Fruit fly (Drosophila melanogaster) whole organism, prepupa: ENCODE results near the gene Pcif1.

Experiments
- Blimp-1 ChIP-seq: fragments of 200-800 bp; sonication (Bioruptor generic); optimal IDR thresholded peaks from 3 replicates; lab custom pipeline; 2017; ENCODE audit warnings: missing biosample characterization, missing genetic modification characterization, mild to moderate bottlenecking, moderate library complexity, missing genetic modification reagents
- CG10631 ChIP-seq: fragments of 200-800 bp; sonication (Bioruptor generic); optimal IDR thresholded peaks from 2 replicates; lab custom pipeline; 2016; ENCODE audit warnings: missing biosample characterization, missing genetic modification characterization
- CG11294 ChIP-seq: fragments of 200-800 bp; sonication (Bioruptor generic); IDR thresholded peaks from 2 replicates; pipeline ENCODE4 v1.3.6; 2022; ENCODE audit warnings: missing biosample characterization, missing genetic modification characterization
- CG11902 ChIP-seq: fragments of 200-800 bp; sonication (Bioruptor generic); optimal IDR thresholded peaks from 3 replicates; lab custom pipeline; 2016; ENCODE audit warnings: missing biosample characterization, missing genetic modification characterization
- CG15336 ChIP-seq: fragments of 200-800 bp; sonication (Bioruptor generic); IDR thresholded peaks from 2 replicates; pipeline ENCODE4 v1.3.6; 2022; ENCODE audit warnings: missing biosample characterization, missing genetic modification characterization
- CG1621 ChIP-seq: fragments of 200-800 bp; sonication (Bioruptor generic); optimal IDR thresholded peaks from 3 replicates; lab custom pipeline; 2018; ENCODE audit warnings: missing biosample characterization, mild to moderate bottlenecking, missing genetic modification characterization
- CG3032 ChIP-seq: fragments of 200-800 bp; optimal IDR thresholded peaks from 2 replicates; lab custom pipeline; 2019; ENCODE audit warnings: missing biosample characterization, mild to moderate bottlenecking, missing genetic modification characterization, moderate library complexity
- CG31627 ChIP-seq: fragments of 200-800 bp; sonication (Bioruptor generic); optimal IDR thresholded peaks from 3 replicates; lab custom pipeline; 2016; ENCODE audit warnings: missing biosample characterization, missing genetic modification characterization
- CG34406 ChIP-seq: fragments of 200-800 bp; sonication (Bioruptor generic); optimal IDR thresholded peaks from 3 replicates; lab custom pipeline; 2016; ENCODE audit warnings: missing biosample characterization, missing genetic modification characterization
- CG3919 ChIP-seq: fragments of 200-800 bp; sonication (Bioruptor generic); optimal IDR thresholded peaks from 3 replicates; lab custom pipeline; 2016; ENCODE audit warnings: missing biosample characterization, missing genetic modification characterization
- CG6163 ChIP-seq: fragments of 200-800 bp; sonication (Bioruptor generic); IDR thresholded peaks from 3 replicates; pipeline ENCODE4 v1.3.6; 2022; ENCODE audit warnings: missing biosample characterization, missing genetic modification characterization
- CG6276 ChIP-seq: fragments of 200-800 bp; sonication (Bioruptor generic); optimal IDR thresholded peaks from 2 replicates; lab custom pipeline; 2017; ENCODE audit warnings: missing biosample characterization, mild to moderate bottlenecking, missing genetic modification characterization
- CG6792 ChIP-seq: fragments of 200-800 bp; sonication (Bioruptor generic); optimal IDR thresholded peaks from 3 replicates; lab custom pipeline; 2016; ENCODE audit warnings: missing biosample characterization, missing genetic modification characterization
- CG6808 ChIP-seq: fragments of 200-800 bp; sonication (Bioruptor generic); optimal IDR thresholded peaks from 3 replicates; lab custom pipeline; 2017; ENCODE audit warnings: missing biosample characterization, missing genetic modification characterization, mild to moderate bottlenecking, moderate library complexity, missing genetic modification reagents
- CG6854 ChIP-seq: fragments of 200-800 bp; sonication (Bioruptor generic); optimal IDR thresholded peaks from 2 replicates; lab custom pipeline; 2017; ENCODE audit warnings: missing biosample characterization, mild to moderate bottlenecking, missing genetic modification characterization
- CG7368 ChIP-seq: fragments of 200-800 bp; sonication (Bioruptor generic); optimal IDR thresholded peaks from 3 replicates; lab custom pipeline; 2016; ENCODE audit warnings: missing biosample characterization, missing genetic modification characterization
- CG8119 ChIP-seq: fragments of 200-800 bp; sonication (Bioruptor generic); IDR thresholded peaks from 3 replicates; pipeline ENCODE4 v1.3.6; 2022; ENCODE audit warnings: missing biosample characterization, missing genetic modification characterization
- CG8632 ChIP-seq: fragments of 200-800 bp; sonication (Bioruptor generic); optimal IDR thresholded peaks from 3 replicates; lab custom pipeline; 2016; ENCODE audit warnings: missing biosample characterization, missing genetic modification characterization
- Eip75B ChIP-seq: fragments of 200-800 bp; sonication (Bioruptor generic); optimal IDR thresholded peaks from 3 replicates; lab custom pipeline; 2016; ENCODE audit warnings: missing biosample characterization, missing genetic modification characterization
- Eip78C ChIP-seq: fragments of 200-800 bp; sonication (Bioruptor generic); peaks from one replicate; lab custom pipeline; 2016; ENCODE audit warnings: missing biosample characterization, missing genetic modification characterization
- Eip93F ChIP-seq: fragments of 200-800 bp; sonication (Bioruptor generic); optimal IDR thresholded peaks from 2 replicates; lab custom pipeline; 2016; ENCODE audit warnings: missing biosample characterization, mild to moderate bottlenecking, missing genetic modification characterization
- Ets96B ChIP-seq: fragments of 200-800 bp; optimal IDR thresholded peaks from 2 replicates; lab custom pipeline; 2019; ENCODE audit warnings: missing biosample characterization, mild to moderate bottlenecking, missing genetic modification characterization, moderate library complexity
- Gug ChIP-seq: fragments of 200-800 bp; sonication (Bioruptor generic); IDR thresholded peaks from 2 replicates; pipeline ENCODE4 v1.3.6; 2022; ENCODE audit warnings: missing biosample characterization, missing genetic modification characterization
- Hr38 ChIP-seq: sonication (Bioruptor generic); optimal IDR thresholded peaks from 2 replicates; lab custom pipeline; 2016; ENCODE audit warnings: missing biosample characterization, missing genetic modification characterization
- Hr4 ChIP-seq: fragments of 200-800 bp; sonication (Bioruptor generic); optimal IDR thresholded peaks from 3 replicates; lab custom pipeline; 2016; ENCODE audit warnings: missing biosample characterization, missing genetic modification characterization
- Lpt ChIP-seq: fragments of 200-800 bp; sonication (Bioruptor generic); optimal IDR thresholded peaks from 3 replicates; lab custom pipeline; 2016; ENCODE audit warnings: missing biosample characterization, missing genetic modification characterization
- OdsH ChIP-seq: fragments of 200-800 bp; sonication (Bioruptor generic); optimal IDR thresholded peaks from 3 replicates; lab custom pipeline; 2016; ENCODE audit warnings: missing biosample characterization, missing genetic modification characterization
- Smox ChIP-seq: fragments of 200-800 bp; sonication (Bioruptor generic); optimal IDR thresholded peaks from 3 replicates; lab custom pipeline; 2016; ENCODE audit warnings: missing biosample characterization, missing genetic modification characterization
- Sox15 ChIP-seq: fragments of 200-800 bp; sonication (Bioruptor generic); optimal IDR thresholded peaks from 3 replicates; lab custom pipeline; 2016; ENCODE audit warnings: missing biosample characterization, missing genetic modification characterization
- achi ChIP-seq: fragments of 200-800 bp; sonication (Bioruptor generic); optimal IDR thresholded peaks from 3 replicates; lab custom pipeline; 2016; ENCODE audit warnings: missing biosample characterization, missing genetic modification characterization
- cyc ChIP-seq: fragments of 200-800 bp; sonication (Bioruptor generic); optimal IDR thresholded peaks from 3 replicates; lab custom pipeline; 2016; ENCODE audit warnings: missing biosample characterization, missing genetic modification characterization
- dac ChIP-seq: fragments of 200-800 bp; sonication (Bioruptor generic); optimal IDR thresholded peaks from 2 replicates; lab custom pipeline; 2017; ENCODE audit warnings: missing biosample characterization, mild to moderate bottlenecking, missing genetic modification characterization
- dsx ChIP-seq: fragments of 200-800 bp; optimal IDR thresholded peaks from 3 replicates; lab custom pipeline; 2019; ENCODE audit warnings: missing biosample characterization, mild to moderate bottlenecking, missing genetic modification characterization, moderate library complexity; ENCODE audit not compliant: poor library complexity, severe bottlenecking
- eg ChIP-seq: fragments of 200-800 bp; sonication (Bioruptor generic); IDR thresholded peaks from 3 replicates; pipeline ENCODE4 v1.3.6; 2022; ENCODE audit warnings: missing biosample characterization, missing genetic modification characterization
- esn ChIP-seq: fragments of 200-800 bp; sonication (Bioruptor generic); optimal IDR thresholded peaks from 2 replicates; lab custom pipeline; 2016; ENCODE audit warnings: missing biosample characterization, mild to moderate bottlenecking, missing genetic modification characterization, moderate library complexity
- fd59A ChIP-seq: fragments of 200-800 bp; sonication (Bioruptor generic); optimal IDR thresholded peaks from 2 replicates; lab custom pipeline; 2017; ENCODE audit warnings: missing biosample characterization, mild to moderate bottlenecking, missing genetic modification characterization, missing genetic modification reagents
- fkh ChIP-seq: fragments of 200-800 bp; sonication (Bioruptor generic); optimal IDR thresholded peaks from 3 replicates; lab custom pipeline; 2017; ENCODE audit warnings: missing biosample characterization, mild to moderate bottlenecking, missing genetic modification characterization, moderate library complexity
- salr ChIP-seq, 2 experiments: fragments of 200-800 bp; sonication (Bioruptor generic); optimal IDR thresholded peaks; 3 replicates each; lab custom pipeline; 2016 to 2018; ENCODE audit warnings: missing biosample characterization in 2 of 2, missing genetic modification characterization in 2 of 2, mild to moderate bottlenecking in 1 of 2
- spab ChIP-seq: fragments of 200-800 bp; sonication (Bioruptor generic); optimal IDR thresholded peaks from 2 replicates; lab custom pipeline; 2017; ENCODE audit warnings: missing biosample characterization, mild to moderate bottlenecking, missing genetic modification characterization, missing genetic modification reagents
- ss ChIP-seq, 2 experiments: fragments of 200-800 bp; sonication (Bioruptor generic); optimal IDR thresholded peaks; 2 replicates in 1 of 2; 3 replicates in 1 of 2; lab custom pipeline; 2017 to 2018; ENCODE audit warnings: mild to moderate bottlenecking in 2 of 2, missing biosample characterization in 2 of 2, missing genetic modification characterization in 2 of 2, moderate library complexity in 1 of 2
- svp ChIP-seq: fragments of 200-800 bp; sonication (Bioruptor generic); peaks from one replicate; lab custom pipeline; 2016; ENCODE audit warnings: missing biosample characterization, missing genetic modification characterization
- vri ChIP-seq: fragments of 200-800 bp; sonication (Bioruptor generic); optimal IDR thresholded peaks from 3 replicates; lab custom pipeline; 2016; ENCODE audit warnings: missing biosample characterization, mild to moderate bottlenecking, missing genetic modification characterization

Pcif1 gene

DNA sequence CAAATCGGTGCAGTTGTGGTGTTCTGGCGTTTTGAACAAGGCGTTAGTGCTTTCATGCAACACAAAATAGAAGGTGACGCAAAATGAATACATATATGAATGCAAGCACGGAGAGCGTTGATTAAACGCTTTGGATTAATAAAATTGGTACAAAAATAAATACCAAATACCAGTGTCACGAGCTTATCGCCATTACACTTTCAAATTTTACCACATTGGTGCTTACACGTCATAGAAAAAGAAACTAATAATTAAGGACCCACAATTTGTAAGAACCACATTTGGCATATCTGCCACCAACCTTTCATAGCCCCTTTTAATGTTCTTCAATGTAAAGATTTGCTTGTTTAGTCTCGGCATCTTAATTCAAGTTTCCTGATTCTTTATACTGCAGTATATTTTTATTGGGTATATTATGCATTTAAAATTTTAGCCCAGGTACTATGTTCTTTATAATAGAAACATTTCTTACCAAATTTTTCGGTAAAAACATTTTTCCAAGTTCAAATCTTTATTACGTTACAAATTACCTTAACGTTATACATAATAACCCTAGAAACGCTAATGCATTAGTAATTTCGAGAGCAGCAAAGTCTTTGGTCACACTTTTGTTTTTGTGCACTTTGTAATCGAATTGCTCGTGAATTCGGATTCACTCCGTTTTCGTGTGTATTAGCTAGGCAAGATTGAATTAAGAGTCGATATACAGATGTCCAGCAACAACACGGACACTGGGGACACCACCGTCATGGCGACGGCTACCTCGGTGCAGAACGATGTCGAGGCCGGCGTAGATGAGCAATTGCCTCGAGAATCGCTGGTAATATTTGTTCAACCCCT, 7.6 kb downstream of the Pcif1 start, which contains the start of the genes Pex16 and Pex14 (continued):
- TF ChIP-seq CG10631 (GFP tag; lab: Kevin White, UChicago) (no peak), Gug (GFP tag; lab: Robert Waterston, UW) (peak; percentile 51), CG8119 (GFP tag; lab: Robert Waterston, UW) (no peak), cyc (GFP tag; lab: Kevin White, UChicago) (peak; percentile 83), vri (GFP tag; lab: Kevin White, UChicago) (no peak), dac (GFP tag; lab: Kevin White, UChicago) (peak; percentile 27), CG3032 (peak; percentile 73), CG6854 (GFP tag; lab: Kevin White, UChicago) (no peak), Hr38 (GFP tag; lab: Kevin White, UChicago) (no peak), CG3919 (GFP tag; lab: Kevin White, UChicago) (peak; percentile 75), esn (GFP tag; lab: Kevin White, UChicago) (peak; percentile 81), spab (GFP tag; lab: Kevin White, UChicago) (no peak), achi (GFP tag; lab: Kevin White, UChicago) (peak; percentile 55), Eip93F (no peak), fkh (GFP tag; lab: Kevin White, UChicago) (peak; percentile 27), ss (GFP tag; optimal IDR thresholded peaks at IDR 0.05; lab: Kevin White, UChicago) (peak; percentile 22 to 38), CG6276 (GFP tag; lab: Kevin White, UChicago) (peak; percentile 26), Hr4 (GFP tag; lab: Kevin White, UChicago) (peak; percentile 77), OdsH (GFP tag; lab: Kevin White, UChicago) (no peak), CG8632 (GFP tag; lab: Kevin White, UChicago) (no peak), Ets96B (tag; lab: Kevin White, UChicago) (peak; percentile 37), Smox (no peak), eg (peak; percentile 74), svp (GFP tag; lab: Kevin White, UChicago) (peak; percentile 91), CG31627 (GFP tag; lab: Kevin White, UChicago) (peak; percentile 86), CG15336 (GFP tag; lab: Robert Waterston, UW) (peak; percentile 59), Lpt (GFP tag; lab: Kevin White, UChicago) (peak; percentile 41), CG6792 (peak; percentile 61), Eip75B (no peak), CG1621 (tag; lab: Kevin White, UChicago) (no peak), CG6808 (GFP tag; lab: Kevin White, UChicago) (no peak), Eip78C (peak; percentile 89), salr (GFP tag; optimal IDR thresholded peaks at IDR 0.05; lab: Kevin White, UChicago) (peak in 1 of 2 experiments; percentile 51), CG11294 (peak; percentile 20; the same call in 1 of the 2 replicates), CG6163 (GFP tag; lab: Robert Waterston, UW) (peak; percentile 74), Blimp-1 (GFP tag; lab: Kevin White, UChicago) (peak; percentile 12), CG7368 (GFP tag; lab: Kevin White, UChicago) (peak; percentile 38), CG11902 (GFP tag; lab: Kevin White, UChicago) (peak; percentile 66), dsx (GFP tag; lab: Kevin White, UChicago) (peak; percentile 48), Sox15 (GFP tag; lab: Kevin White, UChicago) (peak; percentile 63), fd59A (GFP tag; lab: Kevin White, UChicago) (peak; percentile 51), CG34406 (GFP tag; lab: Kevin White, UChicago) (no peak)
